Worm (Caenorhabditis elegans) whole organism, midembryonic: ENCODE measurements around the gene rde-1.

Experiments used
- T22C8.4 ChIP-seq: fragments of 200-800 bp; sonication (Bioruptor generic); IDR thresholded peaks from 2 replicates; pipeline ENCODE4 v1.3.6; 2022; ENCODE audit warnings: missing genetic modification characterization, missing compliant biosample characterization
- flt-1 ChIP-seq: fragments of 200-800 bp; sonication (Bioruptor generic); IDR thresholded peaks from 2 replicates; pipeline ENCODE4 v1.3.6; 2022; ENCODE audit warnings: missing genetic modification characterization, missing compliant biosample characterization
- klf-2 ChIP-seq: fragments of 200-800 bp; sonication (Bioruptor generic); conservative IDR thresholded peaks from 2 replicates; pipeline ENCODE4 v1.3.6; 2022; ENCODE audit warnings: missing genetic modification reagents, missing genetic modification characterization, missing compliant biosample characterization
- med-1 ChIP-seq: sonication (generic microtip); optimal IDR thresholded peaks from 2 replicates; lab custom pipeline; 2017; ENCODE audit warnings: missing genetic modification characterization, mild to moderate bottlenecking, missing compliant biosample characterization, antibody characterized with exemption, missing genetic modification reagents; ENCODE audit not compliant: insufficient read depth
- tab-1 ChIP-seq: fragments of 200-800 bp; sonication (Bioruptor generic); IDR thresholded peaks from 2 replicates; pipeline ENCODE4 v1.3.6; 2022; ENCODE audit warnings: missing genetic modification characterization, missing compliant biosample characterization
- ztf-23 ChIP-seq: fragments of 200-800 bp; sonication (Bioruptor generic); IDR thresholded peaks from 2 replicates; pipeline ENCODE4 v1.3.6; 2022; ENCODE audit warnings: missing genetic modification reagents, missing genetic modification characterization, missing compliant biosample characterization

ce11 chrV:9978425-9978824, 13.0 kb downstream of the rde-1 start:
- TF ChIP-seq flt-1 (GFP tag; lab: Robert Waterston, UW) (no peak), tab-1 (GFP tag; lab: Robert Waterston, UW) (no peak), klf-2 (GFP tag; lab: Robert Waterston, UW) (no peak), med-1 (no peak), T22C8.4 (GFP tag; lab: Robert Waterston, UW) (no peak), ztf-23 (GFP tag; lab: Robert Waterston, UW) (no peak)
